Worm (Caenorhabditis elegans): Measurements from ENCODE around the gene C49F8.1.

C49F8.1 gene

ce11 chrX:13396550-13397023 lies 31.8 kb upstream of the C49F8.1 start, which contains the start of gene F02C12.3 (continued):
- TF ChIP-seq pax-3 (tag; optimal IDR thresholded peaks at IDR 0.05) (peak; percentile 60), xbp-1 (tag; optimal IDR thresholded peaks at IDR 0.05) (peak; percentile 93), snpc-4 (tag; optimal IDR thresholded peaks at IDR 0.05) (peak; percentile 73), fos-1 (tag; optimal IDR thresholded peaks at IDR 0.05) (peak; percentile 83), nhr-84 (tag; optimal IDR thresholded peaks at IDR 0.05) (no peak), nhr-71 (tag; optimal IDR thresholded peaks at IDR 0.05) (peak; percentile 97), jun-1 (tag; optimal IDR thresholded peaks at IDR 0.05) (peak; percentile 91), mab-9 (GFP tag; IDR thresholded peaks at IDR 0.05) (peak; percentile 73), pag-3 (tag; optimal IDR thresholded peaks at IDR 0.05; ENCODE audit: borderline replicate concordance, insufficient read depth) (peak; percentile 16), ama-1 (optimal IDR thresholded peaks at IDR 0.05) (peak; percentile 9), unc-62 (GFP tag; optimal IDR thresholded peaks at IDR 0.05) (no peak), nhr-20 (tag; optimal IDR thresholded peaks at IDR 0.05) (peak; percentile 98), egl-13 (tag; optimal IDR thresholded peaks at IDR 0.05) (peak; percentile 88), unc-30 (tag; optimal IDR thresholded peaks at IDR 0.05) (no peak), nhr-19 (GFP tag; conservative IDR thresholded peaks at IDR 0.05) (peak; percentile 96), C34B4.2 (tag; optimal IDR thresholded peaks at IDR 0.05) (no peak), hpl-2 (GFP tag; optimal IDR thresholded peaks at IDR 0.05) (peak; percentile 85), nhr-28 (tag; optimal IDR thresholded peaks at IDR 0.05) (no peak), tlp-1 (tag; optimal IDR thresholded peaks at IDR 0.05) (no peak), ztf-11 (tag; optimal IDR thresholded peaks at IDR 0.05) (peak in 1 of 2 experiments; percentile 75), nhr-11 (tag; optimal IDR thresholded peaks at IDR 0.05) (peak; percentile 73), fkh-10 (GFP tag; optimal IDR thresholded peaks at IDR 0.05) (no peak), mep-1 (tag; optimal IDR thresholded peaks at IDR 0.05) (peak; percentile 91), hlh-4 (tag; optimal IDR thresholded peaks at IDR 0.05) (no peak), lir-3 (tag; optimal IDR thresholded peaks at IDR 0.05; ENCODE audit: poor library complexity) (peak; percentile 80), ceh-8 (GFP tag; optimal IDR thresholded peaks at IDR 0.05) (peak; percentile 22), hlh-17 (GFP tag; optimal IDR thresholded peaks at IDR 0.05; ENCODE audit: borderline replicate concordance) (no peak), ceh-90 (tag; optimal IDR thresholded peaks at IDR 0.05) (peak; percentile 26), zag-1 (tag; optimal IDR thresholded peaks at IDR 0.05) (no peak), unc-86 (tag; optimal IDR thresholded peaks at IDR 0.05) (peak; percentile 89), fkh-8 (tag; optimal IDR thresholded peaks at IDR 0.05) (peak; percentile 79), dsc-1 (tag; optimal IDR thresholded peaks at IDR 0.05) (peak; percentile 95), ces-1 (GFP tag; optimal IDR thresholded peaks at IDR 0.05) (no peak), lin-13 (GFP tag; optimal IDR thresholded peaks at IDR 0.05) (peak; percentile 78), dpl-1 (GFP tag; optimal IDR thresholded peaks at IDR 0.05) (peak; percentile 59 to 68 (median 66)), lin-14 (GFP tag; optimal IDR thresholded peaks at IDR 0.05) (peak; percentile 96), snu-23 (GFP tag; optimal IDR thresholded peaks at IDR 0.05) (peak; percentile 97), blmp-1 (tag; optimal IDR thresholded peaks at IDR 0.05) (peak; percentile 72), nhr-90 (tag; optimal IDR thresholded peaks at IDR 0.05; ENCODE audit: poor library complexity) (peak; percentile 95), skn-1 (tag; optimal IDR thresholded peaks at IDR 0.05) (peak; percentile 89), sptf-1 (tag; optimal IDR thresholded peaks at IDR 0.05) (no peak), pqm-1 (tag; optimal IDR thresholded peaks at IDR 0.05) (no peak), tbx-2 (tag; optimal IDR thresholded peaks at IDR 0.05) (peak; percentile 94), ceh-82 (tag; optimal IDR thresholded peaks at IDR 0.05) (peak; percentile 79 to 93 (median 83)), ztf-4 (tag; optimal IDR thresholded peaks at IDR 0.05) (peak; percentile 60), grh-1 (GFP tag; IDR thresholded peaks at IDR 0.05) (peak; percentile 98), fkh-4 (tag; optimal IDR thresholded peaks at IDR 0.05; ENCODE audit: borderline replicate concordance) (peak; percentile 3), aly-2 (tag; optimal IDR thresholded peaks at IDR 0.05) (peak; percentile 68), isw-1 (GFP tag; IDR thresholded peaks at IDR 0.05) (peak; percentile 89), efl-3 (GFP tag; optimal IDR thresholded peaks at IDR 0.05) (no peak), unc-98 (GFP tag; IDR thresholded peaks at IDR 0.05) (peak; percentile 24; the same call in 1 of the 2 replicates), zip-4 (GFP tag; optimal IDR thresholded peaks at IDR 0.05) (peak; percentile 72)

Data from whole organism, L1 larva.